Fruit fly (Drosophila melanogaster) whole organism, prepupa: ENCODE data around the gene CG1622.
A peak's percentile ranks its signal among the peaks of the same experiment; 100 is the strongest.

Experiments used
- CG11294 ChIP-seq: fragments of 200-800 bp; sonication (Bioruptor generic); IDR thresholded peaks from 2 replicates; pipeline ENCODE4 v1.3.6; 2022; ENCODE audit warnings: missing biosample characterization, missing genetic modification characterization
- CG16779 ChIP-seq: fragments of 200-800 bp; sonication (Bioruptor generic); optimal IDR thresholded peaks from 3 replicates; lab custom pipeline; 2017; ENCODE audit warnings: missing biosample characterization, mild to moderate bottlenecking, missing genetic modification characterization
- CG31627 ChIP-seq: fragments of 200-800 bp; sonication (Bioruptor generic); optimal IDR thresholded peaks from 3 replicates; lab custom pipeline; 2016; ENCODE audit warnings: missing biosample characterization, missing genetic modification characterization
- CG32006 ChIP-seq: fragments of 200-800 bp; sonication (Bioruptor generic); optimal IDR thresholded peaks from 3 replicates; lab custom pipeline; 2017; ENCODE audit warnings: missing biosample characterization, mild to moderate bottlenecking, missing genetic modification characterization
- CG34406 ChIP-seq: fragments of 200-800 bp; sonication (Bioruptor generic); optimal IDR thresholded peaks from 3 replicates; lab custom pipeline; 2016; ENCODE audit warnings: missing biosample characterization, missing genetic modification characterization
- CG6276 ChIP-seq: fragments of 200-800 bp; sonication (Bioruptor generic); optimal IDR thresholded peaks from 2 replicates; lab custom pipeline; 2017; ENCODE audit warnings: missing biosample characterization, mild to moderate bottlenecking, missing genetic modification characterization
- CG8319 ChIP-seq: fragments of 200-800 bp; sonication (Bioruptor generic); optimal IDR thresholded peaks from 3 replicates; lab custom pipeline; 2016; ENCODE audit warnings: missing biosample characterization, missing genetic modification characterization
- Gug ChIP-seq: fragments of 200-800 bp; sonication (Bioruptor generic); IDR thresholded peaks from 2 replicates; pipeline ENCODE4 v1.3.6; 2022; ENCODE audit warnings: missing biosample characterization, missing genetic modification characterization
- Sox102F ChIP-seq: fragments of 200-800 bp; sonication (Bioruptor generic); optimal IDR thresholded peaks from 2 replicates; lab custom pipeline; 2016; ENCODE audit warnings: missing biosample characterization, mild to moderate bottlenecking, missing genetic modification characterization
- Sox14 ChIP-seq: fragments of 200-800 bp; sonication (Bioruptor generic); optimal IDR thresholded peaks from 3 replicates; lab custom pipeline; 2016; ENCODE audit warnings: missing biosample characterization, missing genetic modification characterization
- esn ChIP-seq: fragments of 200-800 bp; sonication (Bioruptor generic); optimal IDR thresholded peaks from 2 replicates; lab custom pipeline; 2016; ENCODE audit warnings: missing biosample characterization, mild to moderate bottlenecking, missing genetic modification characterization, moderate library complexity
- pdm3 ChIP-seq: fragments of 200-800 bp; sonication (Bioruptor generic); optimal IDR thresholded peaks from 3 replicates; lab custom pipeline; 2016; ENCODE audit warnings: missing biosample characterization, missing genetic modification characterization
- salr ChIP-seq, 2 experiments: fragments of 200-800 bp; sonication (Bioruptor generic); optimal IDR thresholded peaks; 3 replicates each; lab custom pipeline; 2016 to 2018; ENCODE audit warnings: missing biosample characterization in 2 of 2, missing genetic modification characterization in 2 of 2, mild to moderate bottlenecking in 1 of 2

DNA sequence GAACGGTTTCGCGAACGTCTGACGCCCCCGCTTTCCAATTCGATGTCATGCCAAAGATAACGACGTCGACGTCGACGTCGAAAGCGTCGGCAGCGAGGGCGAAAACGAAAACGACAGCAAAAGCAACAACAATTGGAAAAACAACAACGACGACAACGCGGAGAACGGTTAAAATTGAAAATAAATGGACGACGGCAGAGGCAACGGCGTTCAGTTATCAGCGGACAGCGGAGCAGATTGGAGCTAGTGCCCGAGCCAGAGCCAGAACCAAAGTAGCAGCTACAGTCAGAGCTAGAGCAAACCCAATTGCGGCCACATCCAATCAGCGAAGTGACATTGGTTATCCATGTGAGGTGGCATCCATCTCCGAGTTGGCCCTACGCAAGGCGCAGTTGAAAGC, 8.4 kb downstream of the CG1622 start:
- TF ChIP-seq CG32006 (GFP tag; lab: Kevin White, UChicago): no peak
- no peak for TF ChIP-seq esn
- TF ChIP-seq Sox14 (GFP tag; lab: Kevin White, UChicago): no peak
- no peak for TF ChIP-seq Gug
- TF ChIP-seq CG31627 (GFP tag; lab: Kevin White, UChicago): no peak
- no peak for TF ChIP-seq CG8319 (GFP tag; lab: Kevin White, UChicago)
- no peak for TF ChIP-seq pdm3
- TF ChIP-seq Sox102F (GFP tag; lab: Kevin White, UChicago): no peak
- TF ChIP-seq CG16779 (tag; lab: Kevin White, UChicago): no peak
- no peak for TF ChIP-seq salr (GFP tag; optimal IDR thresholded peaks at IDR 0.05; lab: Kevin White, UChicago)
- TF ChIP-seq CG34406 (GFP tag; lab: Kevin White, UChicago): no peak
- TF ChIP-seq CG6276 (GFP tag; lab: Kevin White, UChicago): peak; percentile 29
- no peak for TF ChIP-seq CG11294 (GFP tag; lab: Robert Waterston, UW)
